Worm (Caenorhabditis elegans) whole organism, L4 larva: Measurements from ENCODE around the gene ZC443.2.

Source experiments
- D1046.2 ChIP-seq: fragments of 200-800 bp; sonication (Bioruptor generic); IDR thresholded peaks from 2 replicates; pipeline ENCODE4 v1.3.6; 2022; ENCODE audit warnings: missing genetic modification characterization, missing compliant biosample characterization
- F44E2.7 ChIP-seq: fragments of 200-800 bp; sonication (Bioruptor generic); IDR thresholded peaks from 2 replicates; pipeline ENCODE4 v2.1.2; 2022; ENCODE audit warnings: missing genetic modification characterization, missing compliant biosample characterization
- T20F7.1 ChIP-seq: fragments of 200-800 bp; sonication (Bioruptor generic); optimal IDR thresholded peaks from 2 replicates; lab custom pipeline; 2018; ENCODE audit warnings: mild to moderate bottlenecking, missing genetic modification characterization, missing compliant biosample characterization
- Y105C5A.15 ChIP-seq: fragments of 200-800 bp; sonication (Bioruptor generic); IDR thresholded peaks from 2 replicates; pipeline ENCODE4 v1.3.6; 2022; ENCODE audit warnings: missing genetic modification characterization, missing compliant biosample characterization
- Y5F2A.4 ChIP-seq: fragments of 200-800 bp; sonication (Bioruptor generic); optimal IDR thresholded peaks from 2 replicates; lab custom pipeline; 2018; ENCODE audit warnings: mild to moderate bottlenecking, missing genetic modification characterization, missing compliant biosample characterization
- ama-1 ChIP-seq: fragments of 150-350 bp; optimal IDR thresholded peaks from 2 replicates; lab custom pipeline; 2014; ENCODE audit warnings: inconsistent platforms, mixed read lengths
- arid-1 ChIP-seq: fragments of 200-800 bp; sonication (Bioruptor generic); conservative IDR thresholded peaks from 2 replicates; pipeline ENCODE4 v1.3.6; 2022; ENCODE audit warnings: missing genetic modification reagents, missing genetic modification characterization, missing compliant biosample characterization
- ceh-28 ChIP-seq: fragments of 150-350 bp; optimal IDR thresholded peaks from 2 replicates; lab custom pipeline; 2014; ENCODE audit warnings: missing biosample characterization, missing genetic modification reagents, missing genetic modification characterization
- ceh-62 ChIP-seq: sonication (generic microtip); optimal IDR thresholded peaks from 2 replicates; lab custom pipeline; 2017; ENCODE audit warnings: missing biosample characterization, missing genetic modification characterization
- ces-1 ChIP-seq: fragments of 150-350 bp; sonication (generic microtip); optimal IDR thresholded peaks from 4 replicates; lab custom pipeline; 2014; ENCODE audit warnings: missing biosample characterization, missing genetic modification reagents, missing genetic modification characterization
- ctbp-1 ChIP-seq: fragments of 200-800 bp; sonication (Bioruptor generic); IDR thresholded peaks from 2 replicates; pipeline ENCODE4 v1.3.6; 2022; ENCODE audit warnings: missing genetic modification reagents, missing genetic modification characterization, missing compliant biosample characterization
- daf-16 ChIP-seq, 3 experiments: sonication (generic microtip); optimal IDR thresholded peaks; 2 replicates each; lab custom pipeline; 2016 to 2017; ENCODE audit warnings: missing genetic modification characterization in 3 of 3, missing genetic modification reagents in 3 of 3, mild to moderate bottlenecking in 2 of 3, missing compliant biosample characterization in 2 of 3, missing biosample characterization in 1 of 3, moderate library complexity in 1 of 3
- daf-8 ChIP-seq: fragments of 200-800 bp; sonication (Bioruptor generic); IDR thresholded peaks from 2 replicates; pipeline ENCODE4 v1.3.6; 2022; ENCODE audit warnings: missing genetic modification characterization, missing compliant biosample characterization
- dmd-6 ChIP-seq: fragments of 200-800 bp; sonication (Bioruptor generic); IDR thresholded peaks from 2 replicates; pipeline ENCODE4 v1.3.6; 2022; ENCODE audit warnings: missing genetic modification reagents, missing genetic modification characterization, missing compliant biosample characterization
- dmd-8 ChIP-seq: fragments of 200-800 bp; sonication (Bioruptor generic); IDR thresholded peaks from 2 replicates; pipeline ENCODE4 v1.3.6; 2022; ENCODE audit warnings: missing genetic modification characterization, missing compliant biosample characterization
- fos-1 ChIP-seq: fragments of 150-350 bp; optimal IDR thresholded peaks from 2 replicates; lab custom pipeline; 2014; ENCODE audit warnings: missing biosample characterization, missing genetic modification characterization
- hif-1 ChIP-seq, 2 experiments: sonication (generic microtip); optimal IDR thresholded peaks; 2 replicates each; lab custom pipeline; 2016 to 2017; ENCODE audit warnings: missing compliant biosample characterization in 2 of 2, missing genetic modification characterization in 2 of 2, missing genetic modification reagents in 2 of 2, missing genotype in 2 of 2, mild to moderate bottlenecking in 1 of 2
- hlh-11 ChIP-seq: fragments of 200-800 bp; sonication (Bioruptor generic); optimal IDR thresholded peaks from 2 replicates; lab custom pipeline; 2018; ENCODE audit warnings: mild to moderate bottlenecking, missing genetic modification characterization, missing compliant biosample characterization
- lin-1 ChIP-seq: fragments of 200-800 bp; sonication (Bioruptor generic); IDR thresholded peaks from 2 replicates; pipeline ENCODE4 v1.3.6; 2022; ENCODE audit warnings: missing genetic modification reagents, missing genetic modification characterization, missing compliant biosample characterization
- lin-15B ChIP-seq: fragments of 150-350 bp; sonication (generic microtip); optimal IDR thresholded peaks from 3 replicates; lab custom pipeline; 2014; ENCODE audit warnings: missing biosample characterization, missing genetic modification characterization
- lsy-2 ChIP-seq, 2 experiments: fragments of 150-350 bp in 1 of 2; sonication (generic microtip) in 1 of 2; optimal IDR thresholded peaks; 2 replicates each; lab custom pipeline; 2014 to 2017; ENCODE audit warnings: missing biosample characterization in 2 of 2, missing genetic modification characterization in 2 of 2
- madf-9 ChIP-seq: fragments of 200-800 bp; sonication (Bioruptor generic); conservative IDR thresholded peaks from 2 replicates; pipeline ENCODE4 v1.3.6; 2022; ENCODE audit warnings: missing genetic modification reagents, missing genetic modification characterization, missing compliant biosample characterization
- nhr-10 ChIP-seq: fragments of 150-350 bp; optimal IDR thresholded peaks from 2 replicates; lab custom pipeline; 2014; ENCODE audit warnings: missing biosample characterization, missing genetic modification characterization
- nhr-102 ChIP-seq: sonication (generic microtip); optimal IDR thresholded peaks from 2 replicates; lab custom pipeline; 2016; ENCODE audit warnings: mild to moderate bottlenecking, missing genetic modification characterization, moderate library complexity, missing compliant biosample characterization
- nhr-237 ChIP-seq: sonication (generic microtip); optimal IDR thresholded peaks from 2 replicates; lab custom pipeline; 2017; ENCODE audit warnings: missing biosample characterization, missing genetic modification characterization
- nhr-28 ChIP-seq: fragments of 150-350 bp; optimal IDR thresholded peaks from 2 replicates; lab custom pipeline; 2014; ENCODE audit warnings: missing biosample characterization, missing genetic modification characterization
- nhr-48 ChIP-seq: sonication (generic microtip); optimal IDR thresholded peaks from 2 replicates; lab custom pipeline; 2016; ENCODE audit warnings: mild to moderate bottlenecking, missing genetic modification characterization, missing compliant biosample characterization
- nhr-6 ChIP-seq: fragments of 150-350 bp; optimal IDR thresholded peaks from 2 replicates; lab custom pipeline; 2014; ENCODE audit warnings: missing biosample characterization, missing genetic modification characterization
- nhr-76 ChIP-seq: fragments of 150-350 bp; optimal IDR thresholded peaks from 2 replicates; lab custom pipeline; 2014; ENCODE audit warnings: missing biosample characterization, missing genetic modification characterization
- nhr-77 ChIP-seq: fragments of 150-350 bp; optimal IDR thresholded peaks from 2 replicates; lab custom pipeline; 2014; ENCODE audit warnings: missing biosample characterization, missing genetic modification characterization
- pha-4 ChIP-seq, 2 experiments: fragments of 150-350 bp in 1 of 2; fragments of 200-800 bp in 1 of 2; sonication (Bioruptor generic) in 1 of 2; IDR thresholded peaks in 1 of 2; optimal IDR thresholded peaks in 1 of 2; 2 replicates each; pipeline versions ENCODE4 v1.3.6 to Lab custom; 2014 to 2022; ENCODE audit warnings: missing genetic modification characterization in 2 of 2, missing genetic modification reagents in 2 of 2, missing biosample characterization in 1 of 2, missing compliant biosample characterization in 1 of 2
- pqm-1 ChIP-seq: sonication (generic microtip); optimal IDR thresholded peaks from 2 replicates; lab custom pipeline; 2017; ENCODE audit warnings: missing biosample characterization, missing genetic modification characterization
- saeg-2 ChIP-seq: fragments of 200-800 bp; sonication (Bioruptor generic); IDR thresholded peaks from 2 replicates; pipeline ENCODE4 v1.3.6; 2022; ENCODE audit warnings: missing genetic modification reagents, missing genetic modification characterization, missing compliant biosample characterization
- sdz-12 ChIP-seq: fragments of 200-800 bp; sonication (Bioruptor generic); optimal IDR thresholded peaks from 2 replicates; lab custom pipeline; 2018; ENCODE audit warnings: mild to moderate bottlenecking, missing genetic modification characterization, missing compliant biosample characterization
- snpc-1.2 ChIP-seq: fragments of 200-800 bp; sonication (Bioruptor generic); IDR thresholded peaks from 2 replicates; pipeline ENCODE4 v1.3.6; 2022; ENCODE audit warnings: missing genetic modification reagents, missing genetic modification characterization, missing compliant biosample characterization
- spr-3 ChIP-seq: fragments of 200-800 bp; sonication (Bioruptor generic); optimal IDR thresholded peaks from 2 replicates; lab custom pipeline; 2018; ENCODE audit warnings: mild to moderate bottlenecking, missing genetic modification characterization, missing compliant biosample characterization
- tra-1 ChIP-seq: fragments of 200-800 bp; sonication (Bioruptor generic); IDR thresholded peaks from 2 replicates; pipeline ENCODE4 v1.3.6; 2022; ENCODE audit warnings: missing genetic modification reagents, missing genetic modification characterization, missing compliant biosample characterization
- unc-39 ChIP-seq: sonication (generic microtip); optimal IDR thresholded peaks from 2 replicates; lab custom pipeline; 2017; ENCODE audit warnings: missing biosample characterization, missing genetic modification characterization
- unc-62 ChIP-seq, 3 experiments: fragments of 150-350 bp in 1 of 3; sonication (generic microtip); optimal IDR thresholded peaks in 2 of 3; peaks in 1 of 3; 1 replicate in 1 of 3; 2 replicates in 2 of 3; lab custom pipeline; 2014 to 2017; ENCODE audit warnings: missing biosample characterization in 3 of 3, missing genetic modification characterization in 3 of 3, missing genetic modification reagents in 3 of 3, missing genotype in 1 of 3
- zag-1 ChIP-seq: fragments of 150-350 bp; optimal IDR thresholded peaks from 2 replicates; lab custom pipeline; 2014; ENCODE audit warnings: missing biosample characterization, missing genetic modification characterization
- zfp-2 ChIP-seq: sonication (generic microtip); optimal IDR thresholded peaks from 2 replicates; lab custom pipeline; 2016; ENCODE audit warnings: mild to moderate bottlenecking, missing genetic modification characterization, missing compliant biosample characterization

ZC443.2 gene

ce11 chrV:12811126-12811525, at the start of gene ZC443.2:
TSS of gene ZC443.2 (minus strand) at chrV:12811192.
- TF ChIP-seq hlh-11 (tag; lab: Kevin White, UChicago) (no peak), unc-62 (GFP tag; optimal IDR thresholded peaks at IDR 0.05 in 1 of 2; lab: Kevin White, UChicago) (peak in 1 of 2 experiments; percentile 1), unc-62 (tag; optimal IDR thresholded peaks at IDR 0.05; lab: Kevin White, UChicago) (no peak)

- TF ChIP-seq lin-15B (tag; lab: Kevin White, UChicago) (no peak), nhr-6 (tag; lab: Kevin White, UChicago) (no peak), pha-4 (GFP tag; IDR thresholded peaks at IDR 0.05; lab: Robert Waterston, UW) (no peak), pha-4 (tag; optimal IDR thresholded peaks at IDR 0.05; lab: Kevin White, UChicago) (no peak), daf-8 (no peak), lin-1 (no peak), ctbp-1 (GFP tag; lab: Robert Waterston, UW) (no peak), saeg-2 (no peak), nhr-102 (no peak), zag-1 (tag; lab: Kevin White, UChicago) (no peak), ceh-62 (tag; lab: Kevin White, UChicago) (no peak), nhr-48 (no peak), ama-1 (no peak), tra-1 (GFP tag; lab: Robert Waterston, UW) (no peak), dmd-8 (GFP tag; lab: Robert Waterston, UW) (no peak), ces-1 (GFP tag; lab: Kevin White, UChicago) (no peak), hif-1 (tag; optimal IDR thresholded peaks at IDR 0.05; lab: Kevin White, UChicago) (no peak), snpc-1.2 (GFP tag; lab: Robert Waterston, UW) (no peak), T20F7.1 (GFP tag; lab: Kevin White, UChicago) (no peak)
- TF ChIP-seq, all 104 proteins: peak for 0
Measured at ce11 chrV:12859144-12859543, 48.2 kb upstream of the ZC443.2 start, which contains the start of gene anp-1. TSS of gene anp-1 (plus strand) at chrV:12859444.

ce11 chrV:12854766-12855165, 43.8 kb upstream of the ZC443.2 start, which contains the start of gene C44H9.7:
TSS of gene C44H9.7 (minus strand) at chrV:12854866.
- no peak for TF ChIP-seq Y5F2A.4 (GFP tag; lab: Kevin White, UChicago)
- TF ChIP-seq lsy-2 (tag; optimal IDR thresholded peaks at IDR 0.05; lab: Kevin White, UChicago): no peak
- no peak for TF ChIP-seq sdz-12 (GFP tag; lab: Kevin White, UChicago)
- TF ChIP-seq daf-8: no peak

ce11 chrV:12852355-12852754, 41.4 kb upstream of the ZC443.2 start:
- TF ChIP-seq spr-3 (GFP tag; lab: Kevin White, UChicago) (no peak), daf-16 (GFP tag; optimal IDR thresholded peaks at IDR 0.05; lab: Kevin White, UChicago) (no peak), daf-16 (tag; optimal IDR thresholded peaks at IDR 0.05; lab: Kevin White, UChicago) (peak; percentile 66), lin-1 (no peak), dmd-6 (GFP tag; lab: Robert Waterston, UW) (peak; percentile 36; the same call in 1 of the 2 replicates), tra-1 (GFP tag; lab: Robert Waterston, UW) (no peak), F44E2.7 (GFP tag; lab: Robert Waterston, UW) (no peak), unc-39 (tag; lab: Kevin White, UChicago) (no peak), nhr-237 (tag; lab: Kevin White, UChicago) (no peak), nhr-77 (tag; lab: Kevin White, UChicago) (no peak), madf-9 (no peak), nhr-28 (tag; lab: Kevin White, UChicago) (peak; percentile 74), pqm-1 (tag; lab: Kevin White, UChicago) (peak; percentile 42), D1046.2 (GFP tag; lab: Robert Waterston, UW) (no peak), fos-1 (no peak), Y105C5A.15 (GFP tag; lab: Robert Waterston, UW) (no peak), ceh-28 (tag; lab: Kevin White, UChicago) (no peak), nhr-6 (tag; lab: Kevin White, UChicago) (peak; percentile 96), T20F7.1 (GFP tag; lab: Kevin White, UChicago) (no peak), ama-1 (no peak), arid-1 (GFP tag; lab: Robert Waterston, UW) (no peak), zfp-2 (no peak), nhr-10 (tag; lab: Kevin White, UChicago) (no peak), nhr-76 (tag; lab: Kevin White, UChicago) (no peak)
- TF ChIP-seq, all 104 proteins: peak for 5
